Fruit fly (Drosophila melanogaster): ENCODE results near the gene Ptth.

DNA sequence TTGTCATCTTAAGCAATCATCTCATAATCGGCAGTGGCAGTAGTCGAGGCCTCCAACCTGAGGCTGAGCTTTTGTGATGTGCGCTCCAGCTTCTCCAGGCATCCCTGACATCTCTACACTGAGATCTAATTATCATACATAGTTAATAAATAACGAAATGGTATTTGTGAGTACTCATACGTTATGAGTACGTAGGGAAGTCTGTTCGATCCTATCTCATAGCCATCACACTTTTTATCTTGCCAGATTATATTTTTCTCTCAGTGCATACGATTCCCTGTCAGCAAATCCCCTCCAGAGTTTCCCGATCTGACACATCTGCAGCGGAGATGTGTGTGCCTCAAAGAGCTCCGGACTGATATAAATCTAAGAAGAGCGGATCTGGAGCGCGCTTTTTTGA lies 32.8 kb upstream of the Ptth start:
- TF ChIP-seq CG15710 (tag; optimal IDR thresholded peaks at IDR 0.05): peak; percentile 68
- no peak for TF ChIP-seq CG13204 (GFP tag; optimal IDR thresholded peaks at IDR 0.05)
- TF ChIP-seq CG34367 (tag; optimal IDR thresholded peaks at IDR 0.05): peak; percentile 72
- TF ChIP-seq Snoo (tag; optimal IDR thresholded peaks at IDR 0.05): no peak
- TF ChIP-seq CG10348 (GFP tag; IDR thresholded peaks at IDR 0.05): no peak
- peak; percentile 31; the same call in 1 of the 2 replicates for TF ChIP-seq Ets98B (GFP tag; IDR thresholded peaks at IDR 0.05)
- no peak for TF ChIP-seq EcR (GFP tag; optimal IDR thresholded peaks at IDR 0.05)
- TF ChIP-seq gl (tag; optimal IDR thresholded peaks at IDR 0.05): peak; percentile 33
- TF ChIP-seq rn (GFP tag; IDR thresholded peaks at IDR 0.05): no peak
- peak; percentile 75 for TF ChIP-seq CG17806 (tag; optimal IDR thresholded peaks at IDR 0.05)
- TF ChIP-seq CG4496 (GFP tag; IDR thresholded peaks at IDR 0.05): peak; percentile 60; the same call in 1 of the 3 replicates
- TF ChIP-seq CG8159 (tag; optimal IDR thresholded peaks at IDR 0.05): peak; percentile 76

Measured in whole organism, pupa.